Worm (Caenorhabditis elegans) whole organism, late embryonic: Measurements from ENCODE around the gene F59F3.6.

Experiments
- C38D4.7 ChIP-seq: fragments of 200-800 bp; sonication (Bioruptor generic); optimal IDR thresholded peaks from 2 replicates; lab custom pipeline; 2018; ENCODE audit warnings: mild to moderate bottlenecking, missing genetic modification characterization, moderate library complexity, missing compliant biosample characterization
- K02D7.2 ChIP-seq: sonication (generic microtip); optimal IDR thresholded peaks from 2 replicates; lab custom pipeline; 2017; ENCODE audit warnings: mild to moderate bottlenecking, missing genetic modification characterization, missing compliant biosample characterization
- Y22D7AL.16 ChIP-seq: sonication (generic microtip); optimal IDR thresholded peaks from 2 replicates; lab custom pipeline; 2016; ENCODE audit warnings: missing genetic modification characterization, missing compliant biosample characterization
- ama-1 ChIP-seq: fragments of 150-350 bp; optimal IDR thresholded peaks from 2 replicates; lab custom pipeline; 2014
- ceh-14 ChIP-seq: sonication (generic microtip); optimal IDR thresholded peaks from 2 replicates; lab custom pipeline; 2016; ENCODE audit warnings: missing genotype, missing genetic modification characterization, missing compliant biosample characterization
- ceh-18 ChIP-seq: sonication (generic microtip); optimal IDR thresholded peaks from 2 replicates; lab custom pipeline; 2016; ENCODE audit warnings: missing genetic modification characterization, missing compliant biosample characterization
- ceh-2 ChIP-seq: sonication (generic microtip); optimal IDR thresholded peaks from 2 replicates; lab custom pipeline; 2016; ENCODE audit warnings: missing genotype, missing genetic modification characterization, missing compliant biosample characterization
- ceh-22 ChIP-seq: sonication (generic microtip); optimal IDR thresholded peaks from 2 replicates; lab custom pipeline; 2017; ENCODE audit warnings: missing biosample characterization, missing genetic modification characterization
- ceh-24 ChIP-seq: sonication (generic microtip); optimal IDR thresholded peaks from 2 replicates; lab custom pipeline; 2016; ENCODE audit warnings: mild to moderate bottlenecking, missing genetic modification characterization, missing compliant biosample characterization
- ceh-31 ChIP-seq: sonication (generic microtip); optimal IDR thresholded peaks from 2 replicates; lab custom pipeline; 2016; ENCODE audit warnings: missing genetic modification characterization, missing compliant biosample characterization
- ceh-34 ChIP-seq: sonication (generic microtip); optimal IDR thresholded peaks from 2 replicates; lab custom pipeline; 2016; ENCODE audit warnings: mild to moderate bottlenecking, missing genetic modification characterization, missing compliant biosample characterization
- ceh-45 ChIP-seq: fragments of 200-800 bp; sonication (Bioruptor generic); IDR thresholded peaks from 2 replicates; pipeline ENCODE4 v1.3.6; 2022; ENCODE audit warnings: missing genetic modification reagents, missing genetic modification characterization, missing compliant biosample characterization
- ceh-48 ChIP-seq: sonication (generic microtip); optimal IDR thresholded peaks from 2 replicates; lab custom pipeline; 2016; ENCODE audit warnings: missing genetic modification characterization, inconsistent platforms, missing compliant biosample characterization
- ceh-6 ChIP-seq: fragments of 200-800 bp; sonication (Bioruptor generic); optimal IDR thresholded peaks from 2 replicates; lab custom pipeline; 2018; ENCODE audit warnings: mild to moderate bottlenecking, missing genetic modification characterization, missing compliant biosample characterization
- che-1 ChIP-seq: sonication (generic microtip); optimal IDR thresholded peaks from 2 replicates; lab custom pipeline; 2016; ENCODE audit warnings: mild to moderate bottlenecking, missing genetic modification characterization, missing compliant biosample characterization
- dve-1 ChIP-seq: sonication (generic microtip); optimal IDR thresholded peaks from 2 replicates; lab custom pipeline; 2017; ENCODE audit warnings: antibody characterized with exemption, mild to moderate bottlenecking, missing genetic modification characterization, missing compliant biosample characterization
- ets-4 ChIP-seq: sonication (generic microtip); optimal IDR thresholded peaks from 2 replicates; lab custom pipeline; 2016; ENCODE audit warnings: missing genetic modification characterization, missing compliant biosample characterization
- fkh-10 ChIP-seq: fragments of 150-350 bp; optimal IDR thresholded peaks from 2 replicates; lab custom pipeline; 2014; ENCODE audit warnings: missing biosample characterization, missing genetic modification reagents, missing genetic modification characterization
- fkh-6 ChIP-seq: sonication (generic microtip); optimal IDR thresholded peaks from 2 replicates; lab custom pipeline; 2016; ENCODE audit warnings: missing genetic modification characterization, missing compliant biosample characterization
- gmeb-2 ChIP-seq: sonication (generic microtip); optimal IDR thresholded peaks from 2 replicates; lab custom pipeline; 2016; ENCODE audit warnings: missing genetic modification characterization, inconsistent platforms, missing compliant biosample characterization
- hlh-6 ChIP-seq: sonication (generic microtip); optimal IDR thresholded peaks from 2 replicates; lab custom pipeline; 2016; ENCODE audit warnings: missing genotype, missing genetic modification characterization, missing compliant biosample characterization
- hlh-8 ChIP-seq: sonication (generic microtip); optimal IDR thresholded peaks from 2 replicates; lab custom pipeline; 2016; ENCODE audit warnings: missing genotype, missing genetic modification characterization, missing compliant biosample characterization
- lim-6 ChIP-seq: sonication (generic microtip); optimal IDR thresholded peaks from 2 replicates; lab custom pipeline; 2016; ENCODE audit warnings: missing genetic modification characterization, missing compliant biosample characterization
- lin-11 ChIP-seq: fragments of 200-800 bp; sonication (Bioruptor generic); optimal IDR thresholded peaks from 2 replicates; lab custom pipeline; 2018; ENCODE audit warnings: mild to moderate bottlenecking, missing genetic modification characterization, missing compliant biosample characterization
- madf-2 ChIP-seq: sonication (generic microtip); optimal IDR thresholded peaks from 2 replicates; lab custom pipeline; 2017; ENCODE audit warnings: missing genetic modification characterization, missing compliant biosample characterization
- mec-3 ChIP-seq: sonication (generic microtip); optimal IDR thresholded peaks from 2 replicates; lab custom pipeline; 2016; ENCODE audit warnings: borderline replicate concordance, missing genetic modification characterization, missing compliant biosample characterization
- nhr-11 ChIP-seq: fragments of 150-350 bp; optimal IDR thresholded peaks from 2 replicates; lab custom pipeline; 2014; ENCODE audit warnings: missing biosample characterization, missing genetic modification characterization
- nhr-232 ChIP-seq: sonication (generic microtip); optimal IDR thresholded peaks from 2 replicates; lab custom pipeline; 2016; ENCODE audit warnings: missing genetic modification characterization, missing compliant biosample characterization
- odd-2 ChIP-seq: sonication (generic microtip); optimal IDR thresholded peaks from 2 replicates; lab custom pipeline; 2017; ENCODE audit warnings: antibody characterized with exemption, mild to moderate bottlenecking, missing genetic modification characterization, missing compliant biosample characterization
- pag-3 ChIP-seq: sonication (generic microtip); optimal IDR thresholded peaks from 2 replicates; lab custom pipeline; 2016; ENCODE audit warnings: missing compliant biosample characterization, missing genetic modification characterization, borderline replicate concordance
- pat-9 ChIP-seq: fragments of 200-800 bp; sonication (Bioruptor generic); optimal IDR thresholded peaks from 2 replicates; lab custom pipeline; 2018; ENCODE audit warnings: mild to moderate bottlenecking, missing genetic modification characterization, moderate library complexity, missing compliant biosample characterization
- pax-1 ChIP-seq: fragments of 150-350 bp; optimal IDR thresholded peaks from 2 replicates; lab custom pipeline; 2014; ENCODE audit warnings: missing biosample characterization, missing genetic modification characterization
- pha-2 ChIP-seq: sonication (generic microtip); optimal IDR thresholded peaks from 2 replicates; lab custom pipeline; 2017; ENCODE audit warnings: mild to moderate bottlenecking, missing genetic modification characterization, missing compliant biosample characterization
- pha-4 ChIP-seq: fragments of 150-350 bp; optimal IDR thresholded peaks from 2 replicates; lab custom pipeline; 2018; ENCODE audit warnings: missing biosample characterization, missing genetic modification reagents, missing genetic modification characterization
- pros-1 ChIP-seq: fragments of 150-350 bp; optimal IDR thresholded peaks from 2 replicates; lab custom pipeline; 2014; ENCODE audit warnings: missing biosample characterization, missing genetic modification reagents, missing genetic modification characterization
- ref-2 ChIP-seq: sonication (generic microtip); optimal IDR thresholded peaks from 2 replicates; lab custom pipeline; 2016; ENCODE audit warnings: missing genetic modification characterization, missing compliant biosample characterization
- syd-9 ChIP-seq: sonication (generic microtip); optimal IDR thresholded peaks from 2 replicates; lab custom pipeline; 2016; ENCODE audit warnings: mild to moderate bottlenecking, missing genetic modification characterization, moderate library complexity, missing compliant biosample characterization
- tbx-7 ChIP-seq: sonication (generic microtip); optimal IDR thresholded peaks from 2 replicates; lab custom pipeline; 2016; ENCODE audit warnings: missing genotype, missing genetic modification characterization, missing compliant biosample characterization
- ttx-3 ChIP-seq: sonication (generic microtip); optimal IDR thresholded peaks from 2 replicates; lab custom pipeline; 2016; ENCODE audit warnings: missing genetic modification reagents, missing genetic modification characterization, missing compliant biosample characterization
- unc-42 ChIP-seq: sonication (generic microtip); optimal IDR thresholded peaks from 2 replicates; lab custom pipeline; 2016; ENCODE audit warnings: missing genotype, missing genetic modification characterization, missing compliant biosample characterization
- unc-55 ChIP-seq: sonication (generic microtip); optimal IDR thresholded peaks from 2 replicates; lab custom pipeline; 2017; ENCODE audit warnings: missing biosample characterization, missing genetic modification reagents, missing genetic modification characterization
- zip-5 ChIP-seq: sonication (generic microtip); optimal IDR thresholded peaks from 2 replicates; lab custom pipeline; 2016; ENCODE audit warnings: missing genetic modification characterization, missing compliant biosample characterization

F59F3.6 gene

DNA sequence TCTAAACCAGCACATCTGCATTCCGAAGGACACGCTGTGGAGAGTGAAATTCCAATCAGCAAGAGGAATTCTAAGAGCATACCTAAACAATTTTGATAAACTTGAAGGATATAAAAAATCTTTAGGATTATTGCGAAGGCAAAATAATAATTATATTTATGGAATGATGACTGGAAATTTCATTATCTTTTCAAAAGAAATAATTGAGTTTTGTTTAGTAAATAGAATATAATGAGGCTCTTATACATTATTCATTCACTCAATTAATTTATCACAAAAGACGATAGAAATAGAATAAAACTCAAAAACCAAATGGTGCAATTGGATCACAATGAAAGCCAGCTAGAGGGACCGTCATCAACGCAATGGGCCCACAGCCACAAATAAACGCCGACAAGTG, 19.9 kb downstream of the F59F3.6 start, which contains the start of gene pxn-2:
TSS of gene pxn-2 (minus strand) at position 101 of the 400 bp plus-strand sequence.
- TF ChIP-seq fkh-6 (tag; lab: Kevin White, UChicago) (no peak), nhr-232 (no peak), ceh-22 (tag; lab: Kevin White, UChicago) (no peak), hlh-6 (tag; lab: Kevin White, UChicago) (no peak), lim-6 (tag; lab: Kevin White, UChicago) (no peak), pha-4 (tag; lab: Kevin White, UChicago) (no peak), unc-42 (no peak), ets-4 (tag; lab: Kevin White, UChicago) (no peak), lin-11 (tag; lab: Kevin White, UChicago) (no peak), unc-55 (GFP tag; lab: Kevin White, UChicago) (no peak), hlh-8 (tag; lab: Kevin White, UChicago) (no peak), tbx-7 (tag; lab: Kevin White, UChicago) (no peak), mec-3 (tag; lab: Kevin White, UChicago) (no peak), che-1 (tag; lab: Kevin White, UChicago) (no peak), ceh-45 (GFP tag; lab: Robert Waterston, UW) (no peak)

- TF ChIP-seq che-1 (tag; lab: Kevin White, UChicago) (no peak), pax-1 (tag; lab: Kevin White, UChicago) (no peak), nhr-232 (no peak), syd-9 (tag; lab: Kevin White, UChicago) (no peak), ceh-48 (no peak), pag-3 (tag; lab: Kevin White, UChicago) (no peak), ama-1 (lab: Kevin White, UChicago) (no peak), ceh-24 (tag; lab: Kevin White, UChicago) (no peak), ceh-34 (tag; lab: Kevin White, UChicago) (no peak), K02D7.2 (tag; lab: Kevin White, UChicago) (no peak), zip-5 (no peak), C38D4.7 (no peak), dve-1 (no peak), pat-9 (tag; lab: Kevin White, UChicago) (no peak), ceh-6 (GFP tag; lab: Kevin White, UChicago) (no peak), nhr-11 (tag; lab: Kevin White, UChicago) (no peak), Y22D7AL.16 (tag; lab: Kevin White, UChicago) (no peak), hlh-8 (tag; lab: Kevin White, UChicago) (no peak), ceh-31 (tag; lab: Kevin White, UChicago) (no peak), pha-2 (tag; lab: Kevin White, UChicago) (no peak)
Observed at ce11 chrX:10976447-10977196, 22.5 kb downstream of the F59F3.6 start.

DNA sequence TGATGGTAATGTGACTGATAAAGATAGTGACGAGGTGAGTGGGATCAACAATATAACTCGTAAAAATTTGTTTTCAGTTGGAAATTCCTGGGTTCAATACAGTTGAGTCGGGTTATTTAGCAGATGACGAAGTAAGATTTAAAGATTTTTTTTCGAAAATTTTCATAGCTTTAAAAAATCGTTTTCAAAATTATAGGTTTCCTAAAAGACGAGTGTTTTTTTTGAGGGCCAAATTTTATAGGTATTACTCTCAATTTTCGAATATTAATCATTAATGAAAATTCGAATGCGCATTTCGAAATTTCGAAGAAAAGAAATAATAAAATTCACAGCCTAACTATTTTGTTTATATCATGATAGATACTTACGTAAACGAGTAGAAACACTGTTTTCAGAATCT, 28.0 kb downstream of the F59F3.6 start:
- TF ChIP-seq pros-1 (tag; lab: Kevin White, UChicago) (no peak), syd-9 (tag; lab: Kevin White, UChicago) (no peak), pag-3 (tag; lab: Kevin White, UChicago) (no peak), ceh-2 (tag; lab: Kevin White, UChicago) (no peak), ref-2 (tag; lab: Kevin White, UChicago) (no peak), pha-4 (tag; lab: Kevin White, UChicago) (no peak), ama-1 (lab: Kevin White, UChicago) (no peak), madf-2 (tag; lab: Kevin White, UChicago) (no peak), gmeb-2 (tag; lab: Kevin White, UChicago) (no peak), zip-5 (no peak), odd-2 (tag; lab: Kevin White, UChicago) (no peak), unc-42 (no peak), fkh-10 (GFP tag; lab: Kevin White, UChicago) (no peak), K02D7.2 (tag; lab: Kevin White, UChicago) (no peak), pat-9 (tag; lab: Kevin White, UChicago) (no peak), ceh-18 (no peak), ceh-14 (no peak), ttx-3 (no peak)
